Fruit fly (Drosophila melanogaster): ENCODE data around the gene CG6610.

Gene CG6610

dm6 chr3L:6034916-6035315 lies 40.4 kb upstream of the CG6610 start, which contains the start of gene yip7:
TSS of gene yip7 (plus strand) at chr3L:6035216.
- TF ChIP-seq foxo (GFP tag; optimal IDR thresholded peaks at IDR 0.05) (no peak), HLH106 (tag; optimal IDR thresholded peaks at IDR 0.05) (no peak), dl (GFP tag; optimal IDR thresholded peaks at IDR 0.05; ENCODE audit: insufficient read depth in 1 of 2, partially characterized antibody in 2 of 2) (no peak), Abd-B (GFP tag; optimal IDR thresholded peaks at IDR 0.05) (no peak), Dif (GFP tag; optimal IDR thresholded peaks at IDR 0.05; ENCODE audit: partially characterized antibody) (no peak), br (GFP tag; optimal IDR thresholded peaks at IDR 0.05) (no peak), Mio (GFP tag; optimal IDR thresholded peaks at IDR 0.05) (no peak), GATAd (GFP tag; optimal IDR thresholded peaks at IDR 0.05) (no peak), ey (GFP tag; optimal IDR thresholded peaks at IDR 0.05) (no peak)

- TF ChIP-seq Sp1 (GFP tag; optimal IDR thresholded peaks at IDR 0.05) (no peak), Rel (GFP tag; optimal IDR thresholded peaks at IDR 0.05) (no peak), Rel (tag; optimal IDR thresholded peaks at IDR 0.05) (peak; percentile 33), OdsH (GFP tag; optimal IDR thresholded peaks at IDR 0.05) (no peak), dsf (GFP tag; optimal IDR thresholded peaks at IDR 0.05; ENCODE audit: borderline replicate concordance) (no peak)
These were observed 39.2 kb upstream of the CG6610 start for dm6 chr3L:6036141-6036540.

dm6 chr3L:6036811-6037210 lies 38.5 kb upstream of the CG6610 start, which contains the start of gene CG6462:
TSS of gene CG6462 (plus strand) at chr3L:6037111.
- TF ChIP-seq CG9705 (GFP tag; optimal IDR thresholded peaks at IDR 0.05) (no peak), foxo (GFP tag; optimal IDR thresholded peaks at IDR 0.05) (no peak), Hr78 (GFP tag; optimal IDR thresholded peaks at IDR 0.05) (no peak), CG32264 (GFP tag; optimal IDR thresholded peaks at IDR 0.05) (no peak), OdsH (GFP tag; optimal IDR thresholded peaks at IDR 0.05) (no peak), Myc (optimal IDR thresholded peaks at IDR 0.05) (no peak), Jra (GFP tag; optimal IDR thresholded peaks at IDR 0.05) (no peak), sv (GFP tag; optimal IDR thresholded peaks at IDR 0.05) (no peak), dsf (GFP tag; optimal IDR thresholded peaks at IDR 0.05; ENCODE audit: borderline replicate concordance) (no peak), tai (GFP tag; optimal IDR thresholded peaks at IDR 0.05) (no peak), lola (GFP tag; optimal IDR thresholded peaks at IDR 0.05) (no peak)

dm6 chr3L:6038720-6039205 lies 36.6 kb upstream of the CG6610 start, which contains the start of gene Jon65Aiv:
TSS of gene Jon65Aiv (plus strand) at chr3L:6039155.
- no peak for TF ChIP-seq fru (GFP tag; optimal IDR thresholded peaks at IDR 0.05)
- no peak for TF ChIP-seq Hr83 (GFP tag; optimal IDR thresholded peaks at IDR 0.05; ENCODE audit: poor library complexity, severe bottlenecking)
- TF ChIP-seq h (GFP tag; optimal IDR thresholded peaks at IDR 0.05), result peak; percentile 43
- no peak for TF ChIP-seq dl (GFP tag; optimal IDR thresholded peaks at IDR 0.05; ENCODE audit: insufficient read depth in 1 of 2, partially characterized antibody in 2 of 2)

dm6 chr3L:6050230-6050807 lies 25.0 kb upstream of the CG6610 start, which contains the start of gene Jon65Aiii:
TSS of gene Jon65Aiii (plus strand) at chr3L:6050757.
- TF ChIP-seq fru (GFP tag; optimal IDR thresholded peaks at IDR 0.05) (no peak), psq (GFP tag; optimal IDR thresholded peaks at IDR 0.05) (no peak), CG32264 (GFP tag; optimal IDR thresholded peaks at IDR 0.05) (no peak), dl (GFP tag; optimal IDR thresholded peaks at IDR 0.05; ENCODE audit: insufficient read depth in 1 of 2, partially characterized antibody in 2 of 2) (peak in 1 of 2 experiments; percentile 62), Vsx2 (GFP tag; optimal IDR thresholded peaks at IDR 0.05; ENCODE audit: partially characterized antibody) (no peak), N (GFP tag; optimal IDR thresholded peaks at IDR 0.05) (no peak), h (GFP tag; optimal IDR thresholded peaks at IDR 0.05) (peak; percentile 88), Dif (GFP tag; optimal IDR thresholded peaks at IDR 0.05; ENCODE audit: partially characterized antibody) (no peak), CrebA (GFP tag; optimal IDR thresholded peaks at IDR 0.05; ENCODE audit: borderline replicate concordance) (peak; percentile 32), HLH106 (tag; optimal IDR thresholded peaks at IDR 0.05) (no peak), Dfd (GFP tag; optimal IDR thresholded peaks at IDR 0.05) (no peak)
